Worm (Caenorhabditis elegans) whole organism, L4 larva: ENCODE results near the gene F15E6.5.

Experiments
- R02D3.7 ChIP-seq: fragments of 150-350 bp; sonication (generic microtip); optimal IDR thresholded peaks from 3 replicates; lab custom pipeline; 2014; ENCODE audit warnings: missing biosample characterization, missing genetic modification characterization
- Y5F2A.4 ChIP-seq: fragments of 200-800 bp; sonication (Bioruptor generic); optimal IDR thresholded peaks from 2 replicates; lab custom pipeline; 2018; ENCODE audit warnings: mild to moderate bottlenecking, missing genetic modification characterization, missing compliant biosample characterization
- ama-1 ChIP-seq: fragments of 150-350 bp; optimal IDR thresholded peaks from 2 replicates; lab custom pipeline; 2014; ENCODE audit warnings: inconsistent platforms, mixed read lengths
- mep-1 ChIP-seq: fragments of 150-350 bp; sonication (generic microtip); optimal IDR thresholded peaks from 3 replicates; lab custom pipeline; 2014; ENCODE audit warnings: missing biosample characterization, missing genetic modification characterization
- nhr-11 ChIP-seq: fragments of 150-350 bp; optimal IDR thresholded peaks from 2 replicates; lab custom pipeline; 2014; ENCODE audit warnings: missing biosample characterization, missing genetic modification characterization
- nhr-25 ChIP-seq: sonication (generic microtip); optimal IDR thresholded peaks from 2 replicates; lab custom pipeline; 2017; ENCODE audit warnings: missing genetic modification characterization, mild to moderate bottlenecking, missing compliant biosample characterization, antibody characterized with exemption, moderate library complexity, borderline replicate concordance; ENCODE audit not compliant: insufficient read depth
- php-3 ChIP-seq: fragments of 200-800 bp; sonication (Bioruptor generic); IDR thresholded peaks from 2 replicates; pipeline ENCODE4 v1.3.6; 2022; ENCODE audit warnings: missing genetic modification reagents, missing genetic modification characterization, missing compliant biosample characterization
- spr-3 ChIP-seq: fragments of 200-800 bp; sonication (Bioruptor generic); optimal IDR thresholded peaks from 2 replicates; lab custom pipeline; 2018; ENCODE audit warnings: mild to moderate bottlenecking, missing genetic modification characterization, missing compliant biosample characterization

ce11 chrIV:4246493-4246892 is 42.9 kb upstream of the F15E6.5 start, which contains the start of gene ttr-20:
- TF ChIP-seq R02D3.7 (tag; lab: Kevin White, UChicago) (no peak), Y5F2A.4 (GFP tag; lab: Kevin White, UChicago) (no peak), mep-1 (tag; lab: Kevin White, UChicago) (no peak), php-3 (GFP tag; lab: Robert Waterston, UW) (no peak), nhr-11 (tag; lab: Kevin White, UChicago) (no peak), ama-1 (lab: Kevin White, UChicago) (no peak), spr-3 (no peak), nhr-25 (tag; lab: Kevin White, UChicago) (no peak)
